Worm (Caenorhabditis elegans) whole organism, early embryonic: ENCODE results near the gene Y113G7B.12.

ENCODE experiments used
- B0310.2 ChIP-seq: sonication (generic microtip); optimal IDR thresholded peaks from 2 replicates; lab custom pipeline; 2016; ENCODE audit warnings: mild to moderate bottlenecking, missing genetic modification characterization, missing compliant biosample characterization
- F13C5.2 ChIP-seq: sonication (generic microtip); optimal IDR thresholded peaks from 2 replicates; lab custom pipeline; 2017; ENCODE audit warnings: mild to moderate bottlenecking, missing genetic modification characterization, inconsistent platforms, missing compliant biosample characterization
- ama-1 ChIP-seq: fragments of 150-350 bp; optimal IDR thresholded peaks from 2 replicates; lab custom pipeline; 2014
- ceh-36 ChIP-seq: sonication (generic microtip); optimal IDR thresholded peaks from 2 replicates; lab custom pipeline; 2016; ENCODE audit warnings: missing genetic modification characterization, inconsistent platforms, missing compliant biosample characterization
- flt-1 ChIP-seq: fragments of 200-800 bp; sonication (Bioruptor generic); IDR thresholded peaks from 2 replicates; pipeline ENCODE4 v1.3.6; 2022; ENCODE audit warnings: missing genetic modification characterization, missing compliant biosample characterization
- hmbx-1 ChIP-seq: sonication (generic microtip); optimal IDR thresholded peaks from 2 replicates; lab custom pipeline; 2016; ENCODE audit warnings: mild to moderate bottlenecking, missing genetic modification characterization, missing compliant biosample characterization
- hmg-4 ChIP-seq: fragments of 200-800 bp; sonication (Bioruptor generic); optimal IDR thresholded peaks from 2 replicates; lab custom pipeline; 2018; ENCODE audit warnings: mild to moderate bottlenecking, missing genetic modification characterization, missing compliant biosample characterization
- pes-1 ChIP-seq: fragments of 200-800 bp; sonication (Bioruptor generic); IDR thresholded peaks from 2 replicates; pipeline ENCODE4 v1.3.6; 2022; ENCODE audit warnings: missing genetic modification reagents, missing genetic modification characterization, missing compliant biosample characterization
- tbx-37 ChIP-seq: fragments of 200-800 bp; sonication (Bioruptor generic); conservative IDR thresholded peaks from 2 replicates; pipeline ENCODE4 v1.3.6; 2022; ENCODE audit warnings: missing genetic modification reagents, missing genetic modification characterization, missing compliant biosample characterization

- TF ChIP-seq pes-1 (GFP tag; lab: Robert Waterston, UW): no peak
- TF ChIP-seq tbx-37 (GFP tag; lab: Robert Waterston, UW): no peak
- no peak for TF ChIP-seq ceh-36 (tag; lab: Kevin White, UChicago)
- TF ChIP-seq ama-1 (lab: Kevin White, UChicago): no peak
- no peak for TF ChIP-seq F13C5.2
- TF ChIP-seq hmg-4 (GFP tag; lab: Kevin White, UChicago): no peak
- TF ChIP-seq hmbx-1 (tag; lab: Kevin White, UChicago): no peak
- TF ChIP-seq B0310.2: no peak
- no peak for TF ChIP-seq flt-1 (GFP tag; lab: Robert Waterston, UW)
These were observed 8.1 kb upstream of the Y113G7B.12 start for ce11 chrV:20220604-20221003.
